Fruit fly (Drosophila melanogaster) whole organism, embryonic: ENCODE data around the gene Doc2.

Experiments
- BEAF-32 ChIP-seq: fragments of 200-800 bp; sonication (Bioruptor generic); optimal IDR thresholded peaks from 3 replicates; lab custom pipeline; 2017; ENCODE audit warnings: missing biosample characterization, missing genetic modification characterization, mild to moderate bottlenecking, moderate library complexity, missing genetic modification reagents
- C15 ChIP-seq: fragments of 200-800 bp; sonication (Bioruptor generic); IDR thresholded peaks from 3 replicates; pipeline ENCODE4 v1.3.6; 2022; ENCODE audit warnings: missing biosample characterization, missing genetic modification characterization
- CG10209 ChIP-seq: fragments of 200-800 bp; sonication (Bioruptor generic); optimal IDR thresholded peaks from 3 replicates; lab custom pipeline; 2017; ENCODE audit warnings: missing biosample characterization, mild to moderate bottlenecking, missing genetic modification characterization, missing genetic modification reagents
- CG10565 ChIP-seq: fragments of 200-800 bp; sonication (Bioruptor generic); optimal IDR thresholded peaks from 3 replicates; lab custom pipeline; 2016; ENCODE audit warnings: missing biosample characterization, mild to moderate bottlenecking, missing genetic modification characterization
- CG10959 ChIP-seq: fragments of 200-800 bp; sonication (Bioruptor generic); IDR thresholded peaks from 2 replicates; pipeline ENCODE4 v1.3.6; 2022; ENCODE audit warnings: missing biosample characterization, missing genetic modification characterization
- CG11093 ChIP-seq: fragments of 200-800 bp; sonication (Bioruptor generic); IDR thresholded peaks from 3 replicates; pipeline ENCODE4 v1.3.6; 2022; ENCODE audit warnings: missing biosample characterization, missing genetic modification characterization
- CG12071 ChIP-seq: fragments of 200-800 bp; sonication (Bioruptor generic); optimal IDR thresholded peaks from 3 replicates; lab custom pipeline; 2018; ENCODE audit warnings: missing biosample characterization, mild to moderate bottlenecking, missing genetic modification characterization
- CG13123 ChIP-seq: fragments of 200-800 bp; sonication (Bioruptor generic); optimal IDR thresholded peaks from 2 replicates; lab custom pipeline; 2016; ENCODE audit warnings: missing biosample characterization, missing genetic modification characterization
- CG13775 ChIP-seq: fragments of 200-800 bp; sonication (Bioruptor generic); optimal IDR thresholded peaks from 3 replicates; lab custom pipeline; 2017; ENCODE audit warnings: missing biosample characterization, mild to moderate bottlenecking, missing genetic modification characterization
- CG15269 ChIP-seq: fragments of 200-800 bp; sonication (Bioruptor generic); optimal IDR thresholded peaks from 2 replicates; lab custom pipeline; 2018; ENCODE audit warnings: missing biosample characterization, mild to moderate bottlenecking, missing genetic modification characterization, moderate library complexity
- CG18476 ChIP-seq: fragments of 200-800 bp; sonication (Bioruptor generic); optimal IDR thresholded peaks from 2 replicates; lab custom pipeline; 2016; ENCODE audit warnings: missing biosample characterization, mild to moderate bottlenecking, missing genetic modification characterization
- CG2116 ChIP-seq: fragments of 200-800 bp; sonication (Bioruptor generic); optimal IDR thresholded peaks from 3 replicates; lab custom pipeline; 2018; ENCODE audit warnings: missing biosample characterization, mild to moderate bottlenecking, missing genetic modification characterization
- CG34224 ChIP-seq: fragments of 200-800 bp; sonication (Bioruptor generic); IDR thresholded peaks from 3 replicates; pipeline ENCODE4 v1.3.6; 2022; ENCODE audit warnings: missing biosample characterization, missing genetic modification characterization; ENCODE audit not compliant: partially characterized antibody
- CG3838 ChIP-seq: fragments of 200-800 bp; sonication (Bioruptor generic); optimal IDR thresholded peaks from 3 replicates; lab custom pipeline; 2016; ENCODE audit warnings: missing biosample characterization, missing genetic modification characterization
- CG4820 ChIP-seq: fragments of 200-800 bp; sonication (Bioruptor generic); optimal IDR thresholded peaks from 3 replicates; lab custom pipeline; 2016; ENCODE audit warnings: missing biosample characterization, missing genetic modification characterization
- CG6683 ChIP-seq: fragments of 200-800 bp; sonication (Bioruptor generic); optimal IDR thresholded peaks from 2 replicates; lab custom pipeline; 2017; ENCODE audit warnings: missing biosample characterization, mild to moderate bottlenecking, missing genetic modification characterization, missing genetic modification reagents
- CG6813 ChIP-seq: fragments of 200-800 bp; sonication (Bioruptor generic); optimal IDR thresholded peaks from 2 replicates; lab custom pipeline; 2017; ENCODE audit warnings: missing biosample characterization, missing genetic modification characterization, mild to moderate bottlenecking, moderate library complexity, missing genetic modification reagents
- CG8089 ChIP-seq: fragments of 200-800 bp; sonication (Bioruptor generic); optimal IDR thresholded peaks from 3 replicates; lab custom pipeline; 2016; ENCODE audit warnings: missing biosample characterization, missing genetic modification characterization
- CG9609 ChIP-seq: fragments of 200-800 bp; sonication (Bioruptor generic); optimal IDR thresholded peaks from 3 replicates; lab custom pipeline; 2016; ENCODE audit warnings: missing biosample characterization, missing genetic modification characterization
- Dbx ChIP-seq: fragments of 200-800 bp; sonication (Bioruptor generic); IDR thresholded peaks from 3 replicates; pipeline ENCODE4 v1.3.6; 2022; ENCODE audit warnings: missing biosample characterization, missing genetic modification characterization
- Deaf1 ChIP-seq: fragments of 200-800 bp; optimal IDR thresholded peaks from 3 replicates; lab custom pipeline; 2019; ENCODE audit warnings: missing biosample characterization, mild to moderate bottlenecking, missing genetic modification characterization, moderate library complexity
- Dll ChIP-seq: fragments of 200-800 bp; sonication (Bioruptor generic); IDR thresholded peaks from 4 replicates; pipeline ENCODE4 v1.3.6; 2022; ENCODE audit warnings: missing biosample characterization, missing genetic modification characterization; ENCODE audit not compliant: partially characterized antibody
- Drgx ChIP-seq: fragments of 200-800 bp; sonication (Bioruptor generic); IDR thresholded peaks from 2 replicates; pipeline ENCODE4 v1.3.6; 2022; ENCODE audit warnings: missing biosample characterization, missing genetic modification characterization
- E2f1 ChIP-seq: fragments of 200-800 bp; sonication (Bioruptor generic); IDR thresholded peaks from 2 replicates; pipeline ENCODE4 v1.3.6; 2022; ENCODE audit warnings: missing biosample characterization, missing genetic modification characterization
- Hmr ChIP-seq: fragments of 200-800 bp; sonication (Bioruptor generic); optimal IDR thresholded peaks from 3 replicates; lab custom pipeline; 2017; ENCODE audit warnings: mild to moderate bottlenecking, missing biosample characterization, missing genetic modification reagents, missing genetic modification characterization
- Hr39 ChIP-seq: fragments of >200 bp; optimal IDR thresholded peaks from 2 replicates; lab custom pipeline; 2017
- Kr ChIP-seq: fragments of 200-800 bp; sonication (Bioruptor generic); optimal IDR thresholded peaks from 2 replicates; lab custom pipeline; 2017; ENCODE audit warnings: missing biosample characterization, mild to moderate bottlenecking, missing genetic modification characterization
- NC2β ChIP-seq: fragments of 200-800 bp; sonication (Bioruptor generic); optimal IDR thresholded peaks from 2 replicates; lab custom pipeline; 2016; ENCODE audit warnings: missing biosample characterization, missing genetic modification characterization
- Poxn ChIP-seq: fragments of 200-800 bp; sonication (Bioruptor generic); IDR thresholded peaks from 2 replicates; pipeline ENCODE4 v1.3.6; 2022; ENCODE audit warnings: missing biosample characterization, missing genetic modification characterization
- Sry-δ ChIP-seq: fragments of 200-800 bp; sonication (Bioruptor generic); optimal IDR thresholded peaks from 2 replicates; lab custom pipeline; 2016; ENCODE audit warnings: missing biosample characterization, missing genetic modification characterization
- Tbp ChIP-seq: fragments of >200 bp; optimal IDR thresholded peaks from 2 replicates; lab custom pipeline; 2018; ENCODE audit warnings: missing biosample characterization, missing genetic modification characterization
- Xrp1 ChIP-seq: fragments of 200-800 bp; sonication (Bioruptor generic); IDR thresholded peaks from 2 replicates; pipeline ENCODE4 v1.3.6; 2022; ENCODE audit warnings: missing biosample characterization, missing genetic modification characterization
- bcd ChIP-seq: fragments of 200-800 bp; sonication (Bioruptor generic); optimal IDR thresholded peaks from 2 replicates; lab custom pipeline; 2017; ENCODE audit warnings: missing biosample characterization, mild to moderate bottlenecking, missing genetic modification characterization
- chn ChIP-seq: fragments of 200-800 bp; sonication (Bioruptor generic); optimal IDR thresholded peaks from 2 replicates; lab custom pipeline; 2016; ENCODE audit warnings: missing biosample characterization, missing genetic modification characterization
- crol ChIP-seq: fragments of 200-800 bp; sonication (Bioruptor generic); IDR thresholded peaks from 2 replicates; pipeline ENCODE4 v1.3.6; 2022; ENCODE audit warnings: missing biosample characterization, missing genetic modification characterization
- dysf ChIP-seq: fragments of 200-800 bp; sonication (Bioruptor generic); IDR thresholded peaks from 3 replicates; pipeline ENCODE4 v1.3.6; 2022; ENCODE audit warnings: missing biosample characterization, missing genetic modification characterization
- gcm2 ChIP-seq: fragments of 200-800 bp; sonication (Bioruptor generic); optimal IDR thresholded peaks from 2 replicates; lab custom pipeline; 2016; ENCODE audit warnings: missing biosample characterization, missing genetic modification characterization
- gsb ChIP-seq: fragments of 200-800 bp; sonication (Bioruptor generic); IDR thresholded peaks from 2 replicates; pipeline ENCODE4 v1.3.6; 2022; ENCODE audit warnings: missing biosample characterization, missing genetic modification characterization
- klu ChIP-seq: fragments of 200-800 bp; sonication (Bioruptor generic); IDR thresholded peaks from 2 replicates; pipeline ENCODE4 v1.3.6; 2022; ENCODE audit warnings: missing biosample characterization, missing genetic modification characterization
- mam ChIP-seq: fragments of 200-800 bp; sonication (Bioruptor generic); optimal IDR thresholded peaks from 3 replicates; lab custom pipeline; 2016; ENCODE audit warnings: missing biosample characterization, missing genetic modification characterization
- otp ChIP-seq: fragments of 200-800 bp; sonication (Bioruptor generic); IDR thresholded peaks from 3 replicates; pipeline ENCODE4, ENCODE4 v1.3.6; 2022; ENCODE audit warnings: missing biosample characterization, missing genetic modification characterization
- run ChIP-seq: fragments of 200-800 bp; sonication (Bioruptor generic); optimal IDR thresholded peaks from 3 replicates; lab custom pipeline; 2018; ENCODE audit warnings: missing biosample characterization, mild to moderate bottlenecking, missing genetic modification characterization
- sens ChIP-seq: fragments of 200-800 bp; sonication (Bioruptor generic); peaks from one replicate; lab custom pipeline; 2016; ENCODE audit warnings: missing biosample characterization, missing genetic modification characterization
- slbo ChIP-seq: fragments of 200-800 bp; sonication (Bioruptor generic); IDR thresholded peaks from 2 replicates; pipeline ENCODE4 v1.3.6; 2022; ENCODE audit warnings: missing biosample characterization, missing genetic modification characterization
- sqz ChIP-seq: fragments of 200-800 bp; sonication (Bioruptor generic); optimal IDR thresholded peaks from 3 replicates; lab custom pipeline; 2018; ENCODE audit warnings: missing biosample characterization, mild to moderate bottlenecking, missing genetic modification characterization
- stc ChIP-seq: fragments of 200-800 bp; sonication (Bioruptor generic); IDR thresholded peaks from 2 replicates; pipeline ENCODE4 v1.3.6; 2022; ENCODE audit warnings: missing biosample characterization, missing genetic modification characterization
- tx ChIP-seq: fragments of 200-800 bp; sonication (Bioruptor generic); optimal IDR thresholded peaks from 2 replicates; lab custom pipeline; 2016; ENCODE audit warnings: missing biosample characterization, missing genetic modification characterization

Doc2 gene

DNA sequence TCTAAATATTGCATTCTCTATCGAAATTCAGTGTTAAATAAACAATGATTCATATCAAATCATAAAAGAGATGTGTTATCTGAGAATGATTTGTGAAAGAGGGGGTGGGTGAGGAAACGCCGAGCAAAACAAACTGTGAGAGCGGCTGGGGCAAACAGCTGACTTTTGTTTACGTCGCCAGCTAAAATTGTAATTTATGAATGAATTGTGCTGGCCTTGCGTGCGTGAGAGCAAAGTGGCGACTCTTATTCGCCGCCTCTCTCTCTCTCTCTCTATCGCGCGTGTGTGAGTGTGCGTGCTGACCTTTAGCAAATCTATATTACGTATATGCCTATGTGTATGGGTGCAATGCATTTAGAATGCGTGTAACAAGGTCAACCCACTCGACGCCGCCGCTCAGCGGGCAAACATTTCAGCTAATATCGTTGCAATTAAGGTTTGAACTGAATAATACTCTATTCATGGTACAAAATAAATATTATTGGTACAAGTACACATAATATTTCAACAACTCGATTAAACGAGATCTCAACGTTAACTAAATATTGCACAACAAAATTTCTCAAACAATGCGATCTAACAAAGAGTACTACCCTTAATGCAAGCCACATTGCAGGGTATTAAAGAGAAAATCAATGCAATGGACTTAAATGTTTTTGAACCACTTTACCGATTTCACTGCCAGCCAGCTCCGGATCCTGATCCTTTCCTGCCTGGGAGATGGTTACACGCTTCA is 40.2 kb downstream of the Doc2 start (continued):
- TF ChIP-seq klu (GFP tag; lab: Robert Waterston, UW) (no peak), CG2116 (GFP tag; lab: Kevin White, UChicago) (no peak), CG34224 (GFP tag; lab: Robert Waterston, UW) (peak; percentile 73), Dbx (GFP tag; lab: Robert Waterston, UW) (no peak), Dll (GFP tag; lab: Robert Waterston, UW) (peak; percentile 71), E2f1 (0 out of 2 replicates have a peak, but pooled peaks have one; percentile 14), CG12071 (GFP tag; lab: Kevin White, UChicago) (no peak), CG6813 (GFP tag; lab: Kevin White, UChicago) (no peak)
- TF ChIP-seq, all 482 proteins: peak for 97

DNA sequence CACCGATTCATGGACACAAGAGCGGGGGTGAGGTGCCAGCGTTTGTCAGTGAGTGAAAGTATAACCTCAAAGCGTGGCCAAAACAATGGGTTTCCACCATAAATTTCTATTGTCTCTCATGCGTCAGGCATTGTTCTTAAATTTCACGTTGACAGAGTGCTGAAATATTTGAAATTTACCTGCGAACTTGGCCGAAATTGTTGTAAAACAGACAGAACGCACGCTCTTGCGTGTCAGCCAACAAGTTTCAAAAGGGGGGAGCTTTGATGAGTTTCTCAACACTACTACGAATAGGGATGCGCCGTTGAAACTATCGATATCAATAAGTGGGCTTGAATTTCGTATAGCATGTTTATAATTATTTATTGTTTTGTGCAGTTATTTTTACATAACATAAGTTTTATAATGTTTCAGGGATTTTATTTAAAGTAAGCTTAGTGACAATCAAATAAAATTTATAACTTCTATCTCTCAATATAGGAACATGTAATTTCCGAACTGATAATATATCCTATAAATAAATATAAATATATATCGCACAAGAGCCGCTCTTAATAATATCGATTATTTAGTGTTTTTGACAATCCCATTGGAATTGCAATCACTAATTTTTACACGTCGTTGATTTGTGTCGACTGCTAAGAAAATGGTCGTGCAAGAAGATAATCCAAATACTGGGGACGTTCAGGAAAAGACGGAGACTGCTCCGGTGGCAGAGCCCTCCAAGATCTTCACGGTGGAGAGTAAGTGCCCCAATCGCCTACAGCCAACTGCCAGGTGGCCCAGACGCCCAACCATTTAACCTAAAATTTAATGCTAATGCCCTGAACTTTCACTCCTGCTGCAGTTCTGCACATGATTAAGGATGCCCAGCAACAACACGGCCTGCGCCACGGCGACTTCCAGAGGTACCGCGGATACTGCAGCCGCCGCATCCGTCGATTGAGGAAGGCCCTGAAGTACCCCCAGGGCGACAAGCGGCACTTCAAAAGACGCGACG is 44.3 kb downstream of the Doc2 start, which contains the start of the genes pix and Srp68:
Gene pix (minus strand): TSS at position 288 of the 1,000 bp plus-strand sequence.
Gene Srp68 (plus strand): TSS at position 569 of the 1,000 bp plus-strand sequence.
- TF ChIP-seq Kr: no peak
- TF ChIP-seq sens (GFP tag; lab: Kevin White, UChicago): peak; percentile 91
- TF ChIP-seq mam (GFP tag; lab: Kevin White, UChicago): peak; percentile 39
- peak; percentile 37 for TF ChIP-seq CG4820 (GFP tag; lab: Kevin White, UChicago)
- TF ChIP-seq chn: peak; percentile 59
- peak; percentile 40 for TF ChIP-seq CG18476
- TF ChIP-seq crol: peak; percentile 99
- no peak for TF ChIP-seq C15 (GFP tag; lab: Robert Waterston, UW)
- peak; percentile 59; the same call in 1 of the 2 replicates for TF ChIP-seq Xrp1 (GFP tag; lab: Robert Waterston, UW)
- TF ChIP-seq Poxn (GFP tag; lab: Robert Waterston, UW): no peak
- TF ChIP-seq slbo (GFP tag; lab: Robert Waterston, UW): peak; percentile 65; the same call in 1 of the 2 replicates
- no peak for TF ChIP-seq otp
- peak; percentile 97 for TF ChIP-seq BEAF-32 (GFP tag; lab: Kevin White, UChicago)
- TF ChIP-seq CG15269 (tag; lab: Kevin White, UChicago): no peak
- TF ChIP-seq tx: peak; percentile 33
- no peak for TF ChIP-seq sqz (GFP tag; lab: Kevin White, UChicago)
- TF ChIP-seq Drgx (GFP tag; lab: Robert Waterston, UW): no peak
- TF ChIP-seq NC2β (GFP tag; lab: Kevin White, UChicago): peak; percentile 31
- TF ChIP-seq CG6683 (GFP tag; lab: Kevin White, UChicago): peak; percentile 18
- no peak for TF ChIP-seq CG10565
- TF ChIP-seq CG8089 (GFP tag; lab: Kevin White, UChicago): peak; percentile 19
- TF ChIP-seq Hr39 (lab: Kevin White, UChicago): no peak
- TF ChIP-seq CG13123 (GFP tag; lab: Kevin White, UChicago): peak; percentile 34
- TF ChIP-seq CG9609 (GFP tag; lab: Kevin White, UChicago): peak; percentile 33
- peak; percentile 51 for TF ChIP-seq bcd
- peak; percentile 61 for TF ChIP-seq CG10209
- peak; percentile 70 for TF ChIP-seq CG13775 (GFP tag; lab: Kevin White, UChicago)
- no peak for TF ChIP-seq Tbp
- TF ChIP-seq stc (GFP tag; lab: Robert Waterston, UW): no peak
- TF ChIP-seq CG3838 (GFP tag; lab: Kevin White, UChicago): no peak
- TF ChIP-seq gsb (GFP tag; lab: Robert Waterston, UW): no peak
- no peak for TF ChIP-seq run (tag; lab: Kevin White, UChicago)
- TF ChIP-seq CG10959 (GFP tag; lab: Robert Waterston, UW): no peak
- TF ChIP-seq dysf (GFP tag; lab: Robert Waterston, UW): peak; percentile 47; the same call in 1 of the 3 replicates
- no peak for TF ChIP-seq Hmr (GFP tag; lab: Kevin White, UChicago)
- TF ChIP-seq gcm2: no peak
- TF ChIP-seq Sry-δ (GFP tag; lab: Kevin White, UChicago): peak; percentile 84
- TF ChIP-seq Deaf1 (tag; lab: Kevin White, UChicago): no peak
- TF ChIP-seq CG11093 (GFP tag; lab: Robert Waterston, UW): no peak
